Worm (Caenorhabditis elegans) whole organism, mixed stage, embryonic: ENCODE results near the gene B0462.5.
A peak's percentile ranks its signal among the peaks of the same experiment; 100 is the strongest.

Experiments used
- M03D4.4 ChIP-seq: sonication (generic microtip); optimal IDR thresholded peaks from 2 replicates; lab custom pipeline; 2017; ENCODE audit warnings: mild to moderate bottlenecking, missing genetic modification characterization, missing compliant biosample characterization
- bed-3 ChIP-seq: fragments of 200-800 bp; sonication (Bioruptor generic); optimal IDR thresholded peaks from 3 replicates; lab custom pipeline; 2018; ENCODE audit warnings: mild to moderate bottlenecking, missing genetic modification characterization, moderate library complexity, missing compliant biosample characterization
- blmp-1 ChIP-seq: fragments of 150-350 bp; optimal IDR thresholded peaks from 2 replicates; lab custom pipeline; 2014; ENCODE audit warnings: missing biosample characterization, missing genetic modification characterization
- ceh-39 ChIP-seq: fragments of 150-350 bp; optimal IDR thresholded peaks from 2 replicates; lab custom pipeline; 2014; ENCODE audit warnings: missing biosample characterization, missing genetic modification characterization
- ceh-43 ChIP-seq: fragments of 200-800 bp; sonication (Bioruptor generic); optimal IDR thresholded peaks from 2 replicates; lab custom pipeline; 2018; ENCODE audit warnings: mild to moderate bottlenecking, missing genetic modification characterization, moderate library complexity, missing compliant biosample characterization
- ceh-83 ChIP-seq: fragments of 200-800 bp; sonication (Bioruptor generic); optimal IDR thresholded peaks from 2 replicates; lab custom pipeline; 2018; ENCODE audit warnings: mild to moderate bottlenecking, missing genetic modification characterization, missing compliant biosample characterization
- ces-1 ChIP-seq: fragments of 150-350 bp; optimal IDR thresholded peaks from 2 replicates; lab custom pipeline; 2014; ENCODE audit warnings: missing biosample characterization, missing genetic modification reagents, missing genetic modification characterization
- cnd-1 ChIP-seq: fragments of 200-800 bp; sonication (Bioruptor generic); optimal IDR thresholded peaks from 2 replicates; lab custom pipeline; 2018; ENCODE audit warnings: mild to moderate bottlenecking, missing genetic modification characterization, missing compliant biosample characterization
- elt-1 ChIP-seq: sonication (generic microtip); optimal IDR thresholded peaks from 2 replicates; lab custom pipeline; 2017; ENCODE audit warnings: missing genetic modification characterization, mild to moderate bottlenecking, missing compliant biosample characterization, antibody characterized with exemption, moderate library complexity, borderline replicate concordance; ENCODE audit not compliant: insufficient read depth
- elt-3 ChIP-seq: fragments of 150-350 bp; optimal IDR thresholded peaks from 2 replicates; lab custom pipeline; 2014; ENCODE audit warnings: missing biosample characterization, missing genetic modification characterization
- flh-1 ChIP-seq: fragments of 200-800 bp; sonication (Bioruptor generic); optimal IDR thresholded peaks from 2 replicates; lab custom pipeline; 2018; ENCODE audit warnings: mild to moderate bottlenecking, missing genetic modification characterization, moderate library complexity, missing compliant biosample characterization
- ham-2 ChIP-seq: fragments of 200-800 bp; sonication (Bioruptor generic); optimal IDR thresholded peaks from 2 replicates; lab custom pipeline; 2018; ENCODE audit warnings: mild to moderate bottlenecking, missing genetic modification characterization, missing compliant biosample characterization
- hlh-1 ChIP-seq: fragments of 150-350 bp; optimal IDR thresholded peaks from 2 replicates; lab custom pipeline; 2014; ENCODE audit warnings: missing biosample characterization, missing genetic modification reagents, missing genetic modification characterization
- lin-13 ChIP-seq: fragments of 150-350 bp; optimal IDR thresholded peaks from 2 replicates; lab custom pipeline; 2014; ENCODE audit warnings: missing biosample characterization, missing genetic modification characterization
- lin-32 ChIP-seq: fragments of 200-800 bp; sonication (Bioruptor generic); optimal IDR thresholded peaks from 2 replicates; lab custom pipeline; 2018; ENCODE audit warnings: mild to moderate bottlenecking, missing genetic modification characterization, missing compliant biosample characterization
- lsy-2 ChIP-seq: fragments of 150-350 bp; optimal IDR thresholded peaks from 2 replicates; lab custom pipeline; 2014; ENCODE audit warnings: missing biosample characterization, missing genetic modification characterization
- mab-5 ChIP-seq: fragments of 150-350 bp; optimal IDR thresholded peaks from 2 replicates; lab custom pipeline; 2014; ENCODE audit warnings: missing biosample characterization, missing genetic modification characterization
- mep-1 ChIP-seq: fragments of 150-350 bp; optimal IDR thresholded peaks from 2 replicates; lab custom pipeline; 2017; ENCODE audit warnings: missing biosample characterization, missing genetic modification reagents, missing genetic modification characterization, inconsistent platforms
- mls-2 ChIP-seq: sonication (generic microtip); optimal IDR thresholded peaks from 2 replicates; lab custom pipeline; 2016; ENCODE audit warnings: mild to moderate bottlenecking, missing genetic modification characterization, moderate library complexity, missing compliant biosample characterization
- nhr-12 ChIP-seq: fragments of 150-350 bp; optimal IDR thresholded peaks from 2 replicates; lab custom pipeline; 2014; ENCODE audit warnings: missing biosample characterization, missing genetic modification characterization
- nhr-2 ChIP-seq: fragments of 150-350 bp; optimal IDR thresholded peaks from 2 replicates; lab custom pipeline; 2014; ENCODE audit warnings: missing biosample characterization, missing genetic modification characterization
- nhr-237 ChIP-seq: fragments of 150-350 bp; optimal IDR thresholded peaks from 2 replicates; lab custom pipeline; 2014; ENCODE audit warnings: missing biosample characterization, missing genetic modification characterization
- nhr-28 ChIP-seq: fragments of 150-350 bp; optimal IDR thresholded peaks from 2 replicates; lab custom pipeline; 2014; ENCODE audit warnings: missing biosample characterization, missing genetic modification characterization
- nhr-76 ChIP-seq: sonication (generic microtip); optimal IDR thresholded peaks from 2 replicates; lab custom pipeline; 2017; ENCODE audit warnings: missing biosample characterization, missing genetic modification characterization
- pha-4 ChIP-seq: fragments of 150-350 bp; optimal IDR thresholded peaks from 2 replicates; lab custom pipeline; 2018; ENCODE audit warnings: missing biosample characterization, missing genetic modification reagents, missing genetic modification characterization
- sem-2 ChIP-seq: fragments of 200-800 bp; sonication (Bioruptor generic); optimal IDR thresholded peaks from 2 replicates; lab custom pipeline; 2018; ENCODE audit warnings: mild to moderate bottlenecking, missing genetic modification characterization, missing compliant biosample characterization
- snpc-4 ChIP-seq: fragments of 150-350 bp; optimal IDR thresholded peaks from 2 replicates; lab custom pipeline; 2014; ENCODE audit warnings: missing biosample characterization, missing genetic modification characterization
- sptf-1 ChIP-seq: sonication (generic microtip); optimal IDR thresholded peaks from 2 replicates; lab custom pipeline; 2017; ENCODE audit warnings: mild to moderate bottlenecking, missing genetic modification characterization, moderate library complexity, missing compliant biosample characterization
- tbx-8 ChIP-seq: fragments of 200-800 bp; sonication (Bioruptor generic); optimal IDR thresholded peaks from 2 replicates; lab custom pipeline; 2018; ENCODE audit warnings: mild to moderate bottlenecking, missing genetic modification characterization, moderate library complexity, missing compliant biosample characterization
- unc-120 ChIP-seq: sonication (generic microtip); optimal IDR thresholded peaks from 2 replicates; lab custom pipeline; 2017; ENCODE audit warnings: missing genetic modification characterization, missing compliant biosample characterization; ENCODE audit not compliant: poor library complexity, severe bottlenecking
- unc-39 ChIP-seq: fragments of 150-350 bp; optimal IDR thresholded peaks from 2 replicates; lab custom pipeline; 2014; ENCODE audit warnings: missing biosample characterization, missing genetic modification characterization
- unc-62 ChIP-seq: fragments of 150-350 bp; optimal IDR thresholded peaks from 2 replicates; lab custom pipeline; 2014; ENCODE audit warnings: missing biosample characterization, missing genetic modification reagents, missing genetic modification characterization
- zip-8 ChIP-seq: fragments of 150-350 bp; optimal IDR thresholded peaks from 2 replicates; lab custom pipeline; 2014; ENCODE audit warnings: missing biosample characterization, missing genetic modification characterization
- ztf-11 ChIP-seq: fragments of 150-350 bp; optimal IDR thresholded peaks from 2 replicates; lab custom pipeline; 2014; ENCODE audit warnings: missing biosample characterization, missing genetic modification characterization

Gene B0462.5

DNA sequence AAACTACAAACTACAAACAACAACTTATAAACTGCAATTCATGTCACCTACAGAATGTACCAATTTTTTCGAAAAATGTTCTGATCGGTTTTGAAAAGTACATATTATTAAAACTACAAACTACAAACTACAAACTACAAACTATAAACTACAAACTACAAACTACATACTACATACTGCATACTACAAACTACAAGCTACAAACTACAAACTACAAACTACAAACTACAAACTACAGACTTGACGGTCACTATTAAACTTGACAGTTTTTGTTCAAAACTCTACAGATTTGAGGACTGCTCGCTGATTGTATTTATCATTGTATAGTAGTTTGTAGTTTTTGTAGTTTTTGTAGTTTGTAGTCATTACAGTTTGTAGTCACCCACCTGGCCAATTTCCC lies 31.2 kb upstream of the B0462.5 start:
- TF ChIP-seq pha-4 (tag; lab: Kevin White, UChicago) (no peak), blmp-1 (tag; lab: Kevin White, UChicago) (no peak), hlh-1 (no peak), nhr-76 (tag; lab: Kevin White, UChicago) (no peak), ceh-83 (GFP tag; lab: Kevin White, UChicago) (no peak), unc-39 (no peak), elt-1 (tag; lab: Kevin White, UChicago) (no peak), zip-8 (no peak), lin-32 (GFP tag; lab: Kevin White, UChicago) (no peak), snpc-4 (tag; lab: Kevin White, UChicago) (no peak), ces-1 (no peak), sptf-1 (tag; lab: Kevin White, UChicago) (no peak), nhr-237 (tag; lab: Kevin White, UChicago) (no peak), lsy-2 (tag; lab: Kevin White, UChicago) (no peak), lin-13 (tag; lab: Kevin White, UChicago) (no peak), mab-5 (tag; lab: Kevin White, UChicago) (no peak), ceh-43 (GFP tag; lab: Kevin White, UChicago) (no peak), ceh-39 (tag; lab: Kevin White, UChicago) (no peak)

DNA sequence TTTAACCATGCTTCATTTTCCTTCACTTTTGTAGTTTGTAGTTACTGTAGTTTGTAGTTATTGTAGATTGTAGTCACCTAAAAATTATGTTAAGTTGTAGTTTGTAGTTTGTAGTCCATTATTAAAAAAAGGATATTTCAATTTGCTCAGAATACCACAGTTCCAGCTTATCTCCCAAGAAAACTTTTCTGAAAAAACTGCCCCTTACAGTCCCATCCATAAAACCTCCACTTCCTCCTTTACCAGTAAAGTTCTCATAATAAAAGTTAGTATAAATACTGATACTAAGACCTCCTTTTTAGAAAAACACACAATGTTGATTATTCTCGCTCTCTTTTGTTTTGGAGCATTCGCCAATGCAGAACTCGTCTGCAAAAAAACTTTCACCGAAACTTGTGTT lies 27.6 kb upstream of the B0462.5 start, which contains the start of gene C08E8.11:
C08E8.11 (plus strand) TSS at position 301 of the 400 bp plus-strand sequence.
- no peak for TF ChIP-seq mls-2 (tag; lab: Kevin White, UChicago)
- TF ChIP-seq nhr-28 (tag; lab: Kevin White, UChicago), result no peak
- TF ChIP-seq ces-1, result no peak
- no peak for TF ChIP-seq nhr-2 (tag; lab: Kevin White, UChicago)
- no peak for TF ChIP-seq nhr-237 (tag; lab: Kevin White, UChicago)
- TF ChIP-seq M03D4.4, result no peak
- no peak for TF ChIP-seq nhr-12
- TF ChIP-seq ceh-43 (GFP tag; lab: Kevin White, UChicago), result no peak
- TF ChIP-seq ztf-11 (tag; lab: Kevin White, UChicago), result no peak
- no peak for TF ChIP-seq flh-1 (GFP tag; lab: Kevin White, UChicago)
- no peak for TF ChIP-seq bed-3 (GFP tag; lab: Kevin White, UChicago)
- no peak for TF ChIP-seq lin-32 (GFP tag; lab: Kevin White, UChicago)
- TF ChIP-seq blmp-1 (tag; lab: Kevin White, UChicago), result no peak

DNA sequence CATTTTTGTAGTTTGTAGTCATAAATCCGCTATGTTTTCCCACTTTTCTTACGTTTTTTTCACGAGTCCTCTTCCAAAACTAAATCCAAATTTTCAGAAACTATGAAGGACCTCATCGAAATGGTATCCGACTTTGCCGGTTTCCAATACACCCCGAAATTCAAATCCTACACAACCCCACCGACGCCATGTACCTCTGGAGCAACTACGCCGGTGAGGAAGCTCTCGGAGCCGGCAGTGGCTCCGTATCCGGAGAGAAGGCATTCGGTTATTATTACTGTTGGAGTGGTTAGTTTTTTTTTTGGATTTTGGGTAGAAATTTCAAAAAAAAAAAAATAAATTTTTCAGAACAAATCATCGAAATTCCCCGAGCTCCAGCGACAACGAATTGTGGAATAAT lies 26.9 kb upstream of the B0462.5 start, which contains the start of gene C08E8.3:
C08E8.3 (plus strand) TSS at position 84 of the 400 bp plus-strand sequence.
- TF ChIP-seq lin-13 (tag; lab: Kevin White, UChicago) (no peak), bed-3 (GFP tag; lab: Kevin White, UChicago) (no peak), flh-1 (GFP tag; lab: Kevin White, UChicago) (no peak), nhr-237 (tag; lab: Kevin White, UChicago) (no peak), cnd-1 (tag; lab: Kevin White, UChicago) (no peak), tbx-8 (GFP tag; lab: Kevin White, UChicago) (no peak), unc-120 (no peak), blmp-1 (tag; lab: Kevin White, UChicago) (no peak), elt-3 (no peak), sptf-1 (tag; lab: Kevin White, UChicago) (no peak), mep-1 (tag; lab: Kevin White, UChicago) (no peak), ham-2 (no peak), zip-8 (no peak), lin-32 (GFP tag; lab: Kevin White, UChicago) (no peak), elt-1 (tag; lab: Kevin White, UChicago) (no peak)

DNA sequence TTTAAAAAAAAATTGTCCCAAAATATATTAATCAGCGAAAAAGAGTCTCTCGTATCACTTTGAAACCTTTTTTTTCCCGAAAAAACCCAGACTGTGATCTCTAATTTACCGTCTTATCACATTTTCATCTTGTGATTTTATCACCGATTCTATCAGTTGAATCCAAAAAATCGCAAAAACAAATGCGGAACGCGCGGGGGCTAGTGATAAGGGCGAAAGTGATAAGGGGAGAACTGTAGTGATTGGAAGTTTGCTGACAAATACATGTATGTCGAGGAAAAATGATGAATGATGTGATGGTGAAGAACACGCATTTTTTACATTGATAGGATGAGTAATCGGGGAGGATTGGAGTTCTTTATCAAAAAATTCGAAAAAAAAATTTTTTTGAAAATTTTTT lies 22.9 kb upstream of the B0462.5 start:
- peak; percentile 30 for TF ChIP-seq elt-3
- no peak for TF ChIP-seq blmp-1 (tag; lab: Kevin White, UChicago)

DNA sequence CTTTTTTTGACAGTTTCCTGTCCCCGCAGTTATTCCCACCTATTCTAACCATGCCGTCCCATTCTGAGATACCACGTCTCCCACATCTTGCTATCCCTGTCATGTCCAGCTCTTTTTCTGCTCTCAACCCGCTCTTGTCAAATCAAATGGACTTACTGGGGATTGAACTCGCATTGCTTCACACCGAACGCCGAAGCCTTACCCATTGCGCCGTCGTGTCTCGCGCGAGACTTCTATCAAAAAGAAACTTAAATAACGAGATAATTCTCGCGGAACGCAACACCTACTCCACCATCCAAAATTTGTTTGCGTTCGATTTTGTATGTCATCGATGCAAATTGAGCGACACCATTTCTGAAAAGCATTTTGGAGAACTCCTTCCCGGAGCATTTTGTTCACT lies 21.1 kb upstream of the B0462.5 start:
- no peak for TF ChIP-seq ces-1
- TF ChIP-seq ceh-83 (GFP tag; lab: Kevin White, UChicago), result no peak
- no peak for TF ChIP-seq sem-2
- no peak for TF ChIP-seq ceh-39 (tag; lab: Kevin White, UChicago)
- no peak for TF ChIP-seq nhr-76 (tag; lab: Kevin White, UChicago)
- TF ChIP-seq elt-1 (tag; lab: Kevin White, UChicago), result no peak
- TF ChIP-seq unc-62, result no peak
- no peak for TF ChIP-seq ham-2
- no peak for TF ChIP-seq ztf-11 (tag; lab: Kevin White, UChicago)
- no peak for TF ChIP-seq nhr-28 (tag; lab: Kevin White, UChicago)
- TF ChIP-seq cnd-1 (tag; lab: Kevin White, UChicago), result no peak
- no peak for TF ChIP-seq sptf-1 (tag; lab: Kevin White, UChicago)
- no peak for TF ChIP-seq blmp-1 (tag; lab: Kevin White, UChicago)
- no peak for TF ChIP-seq zip-8
- no peak for TF ChIP-seq lsy-2 (tag; lab: Kevin White, UChicago)
- TF ChIP-seq mls-2 (tag; lab: Kevin White, UChicago), result no peak
- TF ChIP-seq, all 35 proteins: peak for 0
